Worm (Caenorhabditis elegans): ENCODE measurements around the gene hda-5.

hda-5 gene

ce11 chrII:11836554-11837218 is 37.8 kb downstream of the hda-5 start (continued):
- TF ChIP-seq fkh-10 (GFP tag; optimal IDR thresholded peaks at IDR 0.05) (no peak), tbx-2 (tag; optimal IDR thresholded peaks at IDR 0.05) (no peak), R02D3.7 (tag; optimal IDR thresholded peaks at IDR 0.05) (no peak), unc-62 (GFP tag; optimal IDR thresholded peaks at IDR 0.05) (no peak), egl-27 (tag; optimal IDR thresholded peaks at IDR 0.05) (no peak), unc-39 (tag; optimal IDR thresholded peaks at IDR 0.05) (no peak), skn-1 (tag; optimal IDR thresholded peaks at IDR 0.05) (no peak), elt-3 (tag; optimal IDR thresholded peaks at IDR 0.05) (peak in 1 of 3 experiments; percentile 46), nhr-23 (tag; optimal IDR thresholded peaks at IDR 0.05) (peak; percentile 63), pha-4 (tag; optimal IDR thresholded peaks at IDR 0.05) (no peak), zag-1 (tag; optimal IDR thresholded peaks at IDR 0.05) (no peak)

ce11 chrII:11838353-11838752 is 39.5 kb downstream of the hda-5 start:
- peak; percentile 30 for TF ChIP-seq nhr-76 (tag; optimal IDR thresholded peaks at IDR 0.05)
- no peak for TF ChIP-seq elt-2 (tag; optimal IDR thresholded peaks at IDR 0.05)
- TF ChIP-seq nhr-43 (tag; optimal IDR thresholded peaks at IDR 0.05; ENCODE audit: poor library complexity, severe bottlenecking): peak; percentile 92
- TF ChIP-seq nhr-23 (tag; optimal IDR thresholded peaks at IDR 0.05): peak; percentile 39
- peak; percentile 36 for TF ChIP-seq nhr-25 (tag; optimal IDR thresholded peaks at IDR 0.05)
- TF ChIP-seq eor-1 (tag; optimal IDR thresholded peaks at IDR 0.05): no peak
- TF ChIP-seq nfya-1 (tag; optimal IDR thresholded peaks at IDR 0.05; ENCODE audit: insufficient read depth): no peak
- peak in 1 of 3 experiments; percentile 73 for TF ChIP-seq elt-3 (tag; optimal IDR thresholded peaks at IDR 0.05)
- no peak for TF ChIP-seq nhr-11 (tag; optimal IDR thresholded peaks at IDR 0.05)

ce11 chrII:11839116-11839515 is 40.3 kb downstream of the hda-5 start:
- no peak for TF ChIP-seq ceh-28 (tag; optimal IDR thresholded peaks at IDR 0.05)
- TF ChIP-seq nhr-25 (tag; optimal IDR thresholded peaks at IDR 0.05): peak; percentile 4
- TF ChIP-seq nhr-67 (tag; optimal IDR thresholded peaks at IDR 0.05): no peak
- no peak for TF ChIP-seq nhr-12 (tag; optimal IDR thresholded peaks at IDR 0.05)
- TF ChIP-seq fos-1 (tag; optimal IDR thresholded peaks at IDR 0.05): no peak
- TF ChIP-seq nhr-43 (tag; optimal IDR thresholded peaks at IDR 0.05; ENCODE audit: poor library complexity, severe bottlenecking): peak; percentile 17

- TF ChIP-seq snpc-4 (tag; optimal IDR thresholded peaks at IDR 0.05) (peak; percentile 67), nhr-23 (tag; optimal IDR thresholded peaks at IDR 0.05) (peak; percentile 26), nhr-43 (tag; optimal IDR thresholded peaks at IDR 0.05; ENCODE audit: poor library complexity, severe bottlenecking) (peak; percentile 29), nhr-25 (tag; optimal IDR thresholded peaks at IDR 0.05) (peak; percentile 40), nfya-1 (tag; optimal IDR thresholded peaks at IDR 0.05; ENCODE audit: insufficient read depth) (no peak)
Measured at ce11 chrII:11841653-11842052, 42.8 kb downstream of the hda-5 start.

ce11 chrII:11842317-11842716 is 43.5 kb downstream of the hda-5 start, which contains the start of gene T27D12.1:
Gene T27D12.1 (plus strand): TSS chrII:11842617.
- TF ChIP-seq nhr-43 (tag; optimal IDR thresholded peaks at IDR 0.05; ENCODE audit: poor library complexity, severe bottlenecking): peak; percentile 9
- no peak for TF ChIP-seq fos-1 (tag; optimal IDR thresholded peaks at IDR 0.05)

ce11 chrII:11842766-11843165 is 43.9 kb downstream of the hda-5 start:
- TF ChIP-seq nhr-77 (tag; optimal IDR thresholded peaks at IDR 0.05): no peak
- no peak for TF ChIP-seq tbx-2 (tag; optimal IDR thresholded peaks at IDR 0.05)
- no peak for TF ChIP-seq ceh-28 (tag; optimal IDR thresholded peaks at IDR 0.05)
- no peak for TF ChIP-seq unc-39 (tag; optimal IDR thresholded peaks at IDR 0.05)
- TF ChIP-seq lsy-12 (tag; optimal IDR thresholded peaks at IDR 0.05): no peak
- no peak for TF ChIP-seq lin-39 (tag; optimal IDR thresholded peaks at IDR 0.05)
- TF ChIP-seq ceh-16 (tag; optimal IDR thresholded peaks at IDR 0.05): no peak
- peak; percentile 33 for TF ChIP-seq ama-1 (optimal IDR thresholded peaks at IDR 0.05)

- no peak for TF ChIP-seq nfya-1 (tag; optimal IDR thresholded peaks at IDR 0.05; ENCODE audit: insufficient read depth)
- TF ChIP-seq nhr-23 (tag; optimal IDR thresholded peaks at IDR 0.05): peak; percentile 48
- TF ChIP-seq eor-1 (tag; optimal IDR thresholded peaks at IDR 0.05): no peak
- TF ChIP-seq nhr-28 (tag; optimal IDR thresholded peaks at IDR 0.05): no peak
- peak; percentile 21 for TF ChIP-seq ama-1 (optimal IDR thresholded peaks at IDR 0.05)
- TF ChIP-seq nhr-25 (tag; optimal IDR thresholded peaks at IDR 0.05): peak; percentile 12
- TF ChIP-seq elt-3 (tag; optimal IDR thresholded peaks at IDR 0.05): peak in 1 of 3 experiments; percentile 24
Measured at ce11 chrII:11843441-11843840, 44.6 kb downstream of the hda-5 start.
